Fruit fly (Drosophila melanogaster): ENCODE measurements around the gene CG13972.
A peak's percentile ranks its signal among the peaks of the same experiment; 100 is the strongest.

Gene CG13972

dm6 chr3R:27558660-27559319 lies 41.7 kb upstream of the CG13972 start, which contains the start of gene Klp98A (continued):
- TF ChIP-seq CG8924 (tag; optimal IDR thresholded peaks at IDR 0.05) (no peak), row (GFP tag; IDR thresholded peaks at IDR 0.05) (peak; percentile 15; the same call in 1 of the 3 replicates), psq (GFP tag; optimal IDR thresholded peaks at IDR 0.05) (no peak), insv (GFP tag; optimal IDR thresholded peaks at IDR 0.05) (peak in 1 of 2 experiments; percentile 29), CG3065 (GFP tag; optimal IDR thresholded peaks at IDR 0.05) (no peak), CG4360 (GFP tag; IDR thresholded peaks at IDR 0.05) (peak; percentile 84), dpn (GFP tag; optimal IDR thresholded peaks at IDR 0.05) (peak in 1 of 2 experiments; percentile 44), chm (GFP tag; IDR thresholded peaks at IDR 0.05) (peak; percentile 55; the same call in 1 of the 2 replicates), unc-4 (GFP tag; IDR thresholded peaks at IDR 0.05; ENCODE audit: partially characterized antibody) (peak; percentile 28; the same call in 1 of the 2 replicates), CG2199 (GFP tag; IDR thresholded peaks at IDR 0.05) (no peak), CG15514 (GFP tag; optimal IDR thresholded peaks at IDR 0.05) (peak; percentile 68), MBD-R2 (GFP tag; IDR thresholded peaks at IDR 0.05) (peak; percentile 54), CG30431 (GFP tag; optimal IDR thresholded peaks at IDR 0.05) (no peak), MTF-1 (GFP tag; optimal IDR thresholded peaks at IDR 0.05; ENCODE audit: borderline replicate concordance) (peak; percentile 41), CG17802 (tag; optimal IDR thresholded peaks at IDR 0.05) (no peak), Hr39 (optimal IDR thresholded peaks at IDR 0.05) (no peak), CG17186 (GFP tag; optimal IDR thresholded peaks at IDR 0.05) (peak; percentile 41), Drgx (GFP tag; IDR thresholded peaks at IDR 0.05) (no peak), CG13287 (GFP tag; IDR thresholded peaks at IDR 0.05; ENCODE audit: partially characterized antibody) (peak; percentile 48; the same call in 1 of the 2 replicates), nerfin-1 (tag; optimal IDR thresholded peaks at IDR 0.05) (no peak), nom (GFP tag; optimal IDR thresholded peaks at IDR 0.05) (peak; percentile 36), dmrt11E (tag; optimal IDR thresholded peaks at IDR 0.05) (no peak), CG15479 (GFP tag; optimal IDR thresholded peaks at IDR 0.05) (peak; percentile 17), E2f2 (GFP tag; IDR thresholded peaks at IDR 0.05) (peak; percentile 63), Ets97D (GFP tag; optimal IDR thresholded peaks at IDR 0.05) (peak; percentile 58), dm (GFP tag; optimal IDR thresholded peaks at IDR 0.05) (peak; percentile 1), caup (GFP tag; optimal IDR thresholded peaks at IDR 0.05; ENCODE audit: severe bottlenecking) (peak; percentile 6), CG32767 (GFP tag; IDR thresholded peaks at IDR 0.05) (peak; percentile 39; the same call in 1 of the 2 replicates), CG2116 (GFP tag; optimal IDR thresholded peaks at IDR 0.05) (peak; percentile 39), CHES-1-like (GFP tag; optimal IDR thresholded peaks at IDR 0.05) (peak; percentile 64), tin (GFP tag; optimal IDR thresholded peaks at IDR 0.05) (no peak), CG34376 (GFP tag; optimal IDR thresholded peaks at IDR 0.05) (peak; percentile 25), CG12155 (GFP tag; optimal IDR thresholded peaks at IDR 0.05) (peak; percentile 17)

- no peak for TF ChIP-seq CG15269 (tag; optimal IDR thresholded peaks at IDR 0.05)
- peak; percentile 65 for TF ChIP-seq CG4360 (GFP tag; IDR thresholded peaks at IDR 0.05)
- peak; percentile 4 for TF ChIP-seq ATbp (GFP tag; optimal IDR thresholded peaks at IDR 0.05)
- 0 out of 2 replicates have a peak, but pooled peaks have one; percentile 21 for TF ChIP-seq vvl (GFP tag; IDR thresholded peaks at IDR 0.05)
- 0 out of 2 replicates have a peak, but pooled peaks have one; percentile 15 for TF ChIP-seq crol (GFP tag; IDR thresholded peaks at IDR 0.05)
- TF ChIP-seq Atf6 (GFP tag; IDR thresholded peaks at IDR 0.05): peak; percentile 25; the same call in 1 of the 2 replicates
- no peak for TF ChIP-seq CG12942 (GFP tag; optimal IDR thresholded peaks at IDR 0.05)
- TF ChIP-seq crp (GFP tag; optimal IDR thresholded peaks at IDR 0.05): no peak
- peak; percentile 22 for TF ChIP-seq CG14710 (tag; optimal IDR thresholded peaks at IDR 0.05)
- TF ChIP-seq CG31441 (GFP tag; IDR thresholded peaks at IDR 0.05): 0 out of 2 replicates have a peak, but pooled peaks have one; percentile 8
- no peak for TF ChIP-seq luna (GFP tag; optimal IDR thresholded peaks at IDR 0.05)
- TF ChIP-seq trem (tag; optimal IDR thresholded peaks at IDR 0.05): no peak
- TF ChIP-seq CG7987 (GFP tag; optimal IDR thresholded peaks at IDR 0.05): no peak
- TF ChIP-seq CG3281 (GFP tag; optimal IDR thresholded peaks at IDR 0.05): peak; percentile 18
- peak; percentile 88 for TF ChIP-seq CG11696 (GFP tag; IDR thresholded peaks at IDR 0.05)
- TF ChIP-seq chm (GFP tag; IDR thresholded peaks at IDR 0.05): 0 out of 2 replicates have a peak, but pooled peaks have one; percentile 6
- TF ChIP-seq seq (GFP tag; IDR thresholded peaks at IDR 0.05): 0 out of 2 replicates have a peak, but pooled peaks have one; percentile 22
These were observed 41.1 kb upstream of the CG13972 start for dm6 chr3R:27557970-27558659.
